Worm (Caenorhabditis elegans) whole organism, L4/young adult: Measurements from ENCODE around the gene Y51B9A.6.

Experiments
- W03F9.2 ChIP-seq: fragments of 150-350 bp; optimal IDR thresholded peaks from 2 replicates; lab custom pipeline; 2014; ENCODE audit warnings: missing biosample characterization, missing genetic modification characterization
- dao-5 ChIP-seq: sonication (generic microtip); optimal IDR thresholded peaks from 2 replicates; lab custom pipeline; 2016; ENCODE audit warnings: missing genotype, missing genetic modification characterization, moderate library complexity, missing compliant biosample characterization
- him-1 ChIP-seq: sonication (generic microtip); optimal IDR thresholded peaks from 2 replicates; lab custom pipeline; 2016; ENCODE audit warnings: missing genotype, missing genetic modification reagents, missing genetic modification characterization, missing compliant biosample characterization

- TF ChIP-seq him-1 (tag; lab: Kevin White, UChicago), result no peak
- TF ChIP-seq dao-5, result no peak
- TF ChIP-seq W03F9.2 (tag; lab: Kevin White, UChicago), result no peak
Observed at ce11 chrII:9372393-9372792, 30.6 kb downstream of the Y51B9A.6 start, which contains the start of gene C06C3.3.
